Worm (Caenorhabditis elegans): ENCODE data around the gene F22E5.11.

ce11 chrII:2638062-2638461, 6.3 kb downstream of the F22E5.11 start, which contains the start of gene F22E5.9:
- TF ChIP-seq dpl-1 (GFP tag; optimal IDR thresholded peaks at IDR 0.05) (peak; percentile 54), ztf-18 (tag; optimal IDR thresholded peaks at IDR 0.05) (no peak), ama-1 (optimal IDR thresholded peaks at IDR 0.05) (no peak), ama-1 (GFP tag; optimal IDR thresholded peaks at IDR 0.05) (no peak), nhr-80 (tag; optimal IDR thresholded peaks at IDR 0.05) (no peak), unc-62 (GFP tag; optimal IDR thresholded peaks at IDR 0.05) (no peak), somi-1 (GFP tag; optimal IDR thresholded peaks at IDR 0.05) (no peak), cebp-1 (GFP tag; IDR thresholded peaks at IDR 0.05) (no peak), cebp-1 (tag; optimal IDR thresholded peaks at IDR 0.05) (no peak), rcor-1 (GFP tag; IDR thresholded peaks at IDR 0.05) (no peak), fkh-3 (tag; optimal IDR thresholded peaks at IDR 0.05) (no peak), unc-130 (GFP tag; optimal IDR thresholded peaks at IDR 0.05) (no peak), ztf-22 (GFP tag; optimal IDR thresholded peaks at IDR 0.05) (no peak), Y95B8A.8 (GFP tag; IDR thresholded peaks at IDR 0.05) (no peak)
